Fruit fly (Drosophila melanogaster) whole organism, embryonic: Measurements from ENCODE around the gene CG33160.

Experiments used
- BEAF-32 ChIP-seq: fragments of 200-800 bp; sonication (Bioruptor generic); optimal IDR thresholded peaks from 3 replicates; lab custom pipeline; 2017; ENCODE audit warnings: missing biosample characterization, missing genetic modification characterization, mild to moderate bottlenecking, moderate library complexity, missing genetic modification reagents
- CG10979 ChIP-seq: fragments of 200-800 bp; sonication (Bioruptor generic); optimal IDR thresholded peaks from 2 replicates; lab custom pipeline; 2018; ENCODE audit warnings: missing biosample characterization, mild to moderate bottlenecking, missing genetic modification characterization, moderate library complexity
- CG11723 ChIP-seq: fragments of 200-800 bp; sonication (Bioruptor generic); optimal IDR thresholded peaks from 2 replicates; lab custom pipeline; 2017; ENCODE audit warnings: missing biosample characterization, mild to moderate bottlenecking, missing genetic modification characterization
- CG13287 ChIP-seq: fragments of 200-800 bp; sonication (Bioruptor generic); IDR thresholded peaks from 2 replicates; pipeline ENCODE4 v1.3.6; 2022; ENCODE audit warnings: missing biosample characterization, missing genetic modification characterization; ENCODE audit not compliant: partially characterized antibody
- CG13296 ChIP-seq: fragments of 200-800 bp; sonication (Bioruptor generic); optimal IDR thresholded peaks from 3 replicates; lab custom pipeline; 2018; ENCODE audit warnings: missing biosample characterization, mild to moderate bottlenecking, missing genetic modification characterization
- CG14441 ChIP-seq: fragments of 200-800 bp; sonication (Bioruptor generic); IDR thresholded peaks from 2 replicates; pipeline ENCODE4 v1.3.6; 2022; ENCODE audit warnings: missing biosample characterization, missing genetic modification characterization
- CG15269 ChIP-seq: fragments of 200-800 bp; sonication (Bioruptor generic); optimal IDR thresholded peaks from 2 replicates; lab custom pipeline; 2018; ENCODE audit warnings: missing biosample characterization, mild to moderate bottlenecking, missing genetic modification characterization, moderate library complexity
- CG15514 ChIP-seq: fragments of 200-800 bp; sonication (Bioruptor generic); optimal IDR thresholded peaks from 3 replicates; lab custom pipeline; 2017; ENCODE audit warnings: missing biosample characterization, missing genetic modification characterization, mild to moderate bottlenecking, moderate library complexity, missing genetic modification reagents
- CG15601 ChIP-seq: fragments of 200-800 bp; sonication (Bioruptor generic); optimal IDR thresholded peaks from 3 replicates; lab custom pipeline; 2019; ENCODE audit warnings: missing biosample characterization, mild to moderate bottlenecking, missing genetic modification characterization, moderate library complexity
- CG17328 ChIP-seq: fragments of 200-800 bp; sonication (Bioruptor generic); IDR thresholded peaks from 2 replicates; pipeline ENCODE4 v1.3.6; 2022; ENCODE audit warnings: missing biosample characterization, missing genetic modification characterization
- CG17829 ChIP-seq: fragments of 200-800 bp; optimal IDR thresholded peaks from 2 replicates; lab custom pipeline; 2019; ENCODE audit warnings: missing biosample characterization, mild to moderate bottlenecking, missing genetic modification characterization, moderate library complexity
- CG2116 ChIP-seq: fragments of 200-800 bp; sonication (Bioruptor generic); optimal IDR thresholded peaks from 3 replicates; lab custom pipeline; 2018; ENCODE audit warnings: missing biosample characterization, mild to moderate bottlenecking, missing genetic modification characterization
- CG2875 ChIP-seq: fragments of 200-800 bp; sonication (Bioruptor generic); optimal IDR thresholded peaks from 2 replicates; lab custom pipeline; 2017; ENCODE audit warnings: missing biosample characterization, mild to moderate bottlenecking, missing genetic modification characterization, missing genetic modification reagents
- CG31365 ChIP-seq: fragments of 200-800 bp; sonication (Bioruptor generic); optimal IDR thresholded peaks from 2 replicates; lab custom pipeline; 2018; ENCODE audit warnings: missing biosample characterization, mild to moderate bottlenecking, missing genetic modification characterization
- CG34376 ChIP-seq: fragments of 200-800 bp; sonication (Bioruptor generic); optimal IDR thresholded peaks from 2 replicates; lab custom pipeline; 2018; ENCODE audit warnings: missing biosample characterization, mild to moderate bottlenecking, missing genetic modification characterization
- CG4854 ChIP-seq: fragments of 200-800 bp; sonication (Bioruptor generic); optimal IDR thresholded peaks from 2 replicates; lab custom pipeline; 2016; ENCODE audit warnings: missing biosample characterization, missing genetic modification characterization, inconsistent platforms
- CG8478 ChIP-seq: fragments of >200 bp; optimal IDR thresholded peaks from 2 replicates; lab custom pipeline; 2018
- CTCF ChIP-seq: fragments of 200-800 bp; sonication (Bioruptor generic); optimal IDR thresholded peaks from 2 replicates; lab custom pipeline; 2017; ENCODE audit warnings: missing biosample characterization, mild to moderate bottlenecking, missing genetic modification characterization, moderate library complexity
- CkIIα-i1 ChIP-seq: fragments of 200-800 bp; sonication (Bioruptor generic); IDR thresholded peaks from 2 replicates; pipeline ENCODE4 v1.3.6; 2022; ENCODE audit warnings: missing biosample characterization, missing genetic modification characterization
- Dfd ChIP-seq, 2 experiments: fragments of >200 bp; optimal IDR thresholded peaks; 2 replicates each; lab custom pipeline; 2017; ENCODE audit warnings: missing biosample characterization in 2 of 2, missing genetic modification characterization in 2 of 2
- Dref ChIP-seq: fragments of 200-800 bp; sonication (Bioruptor generic); IDR thresholded peaks from 2 replicates; pipeline ENCODE4 v1.3.6; 2022; ENCODE audit warnings: missing biosample characterization, missing genetic modification characterization
- Ets65A ChIP-seq: fragments of 200-800 bp; sonication (Bioruptor generic); peaks from one replicate; lab custom pipeline; 2016; ENCODE audit warnings: missing biosample characterization, missing genetic modification characterization
- GATAe ChIP-seq: fragments of 200-800 bp; sonication (Bioruptor generic); conservative IDR thresholded peaks from 2 replicates; pipeline ENCODE4 v1.3.6; 2022; ENCODE audit warnings: missing biosample characterization, missing genetic modification characterization
- HLH54F ChIP-seq: fragments of 200-800 bp; sonication (Bioruptor generic); optimal IDR thresholded peaks from 3 replicates; lab custom pipeline; 2016; ENCODE audit warnings: missing biosample characterization, missing genetic modification characterization
- MESR4 ChIP-seq: fragments of 200-800 bp; sonication (Bioruptor generic); optimal IDR thresholded peaks from 2 replicates; lab custom pipeline; 2018; ENCODE audit warnings: missing biosample characterization, mild to moderate bottlenecking, missing genetic modification characterization, moderate library complexity
- Med ChIP-seq: fragments of 200-800 bp; sonication (Bioruptor generic); peaks from one replicate; lab custom pipeline; 2016; ENCODE audit warnings: missing biosample characterization, missing genetic modification characterization, mild to moderate bottlenecking, inconsistent platforms, moderate library complexity
- NK7.1 ChIP-seq: fragments of 200-800 bp; sonication (Bioruptor generic); optimal IDR thresholded peaks from 3 replicates; lab custom pipeline; 2016; ENCODE audit warnings: missing biosample characterization, missing genetic modification characterization
- Xrp1 ChIP-seq: fragments of 200-800 bp; sonication (Bioruptor generic); IDR thresholded peaks from 2 replicates; pipeline ENCODE4 v1.3.6; 2022; ENCODE audit warnings: missing biosample characterization, missing genetic modification characterization
- amos ChIP-seq: fragments of 200-800 bp; sonication (Bioruptor generic); IDR thresholded peaks from 2 replicates; pipeline ENCODE4 v1.3.6; 2022; ENCODE audit warnings: missing biosample characterization, missing genetic modification characterization; ENCODE audit not compliant: partially characterized antibody
- bigmax ChIP-seq: fragments of 200-800 bp; sonication (Bioruptor generic); optimal IDR thresholded peaks from 2 replicates; lab custom pipeline; 2018; ENCODE audit warnings: missing biosample characterization, mild to moderate bottlenecking, missing genetic modification characterization
- crc ChIP-seq: fragments of 200-800 bp; sonication (Bioruptor generic); optimal IDR thresholded peaks from 2 replicates; lab custom pipeline; 2016; ENCODE audit warnings: missing biosample characterization, missing genetic modification characterization
- crp ChIP-seq, 2 experiments: fragments of 200-800 bp; sonication (Bioruptor generic); optimal IDR thresholded peaks; 2 replicates in 1 of 2; 3 replicates in 1 of 2; lab custom pipeline; 2017; ENCODE audit warnings: missing biosample characterization in 2 of 2, missing genetic modification characterization in 2 of 2, mild to moderate bottlenecking in 1 of 2, moderate library complexity in 1 of 2
- dati ChIP-seq: fragments of 200-800 bp; sonication (Bioruptor generic); IDR thresholded peaks from 2 replicates; pipeline ENCODE4 v1.3.6; 2022; ENCODE audit warnings: missing biosample characterization, missing genetic modification characterization
- dimm ChIP-seq: fragments of 200-800 bp; sonication (Bioruptor generic); IDR thresholded peaks from 2 replicates; pipeline ENCODE4 v1.3.6; 2022; ENCODE audit warnings: missing biosample characterization, missing genetic modification characterization
- fru ChIP-seq: fragments of >200 bp; optimal IDR thresholded peaks from 2 replicates; lab custom pipeline; 2017
- fu2 ChIP-seq: fragments of 200-800 bp; sonication (Bioruptor generic); optimal IDR thresholded peaks from 2 replicates; lab custom pipeline; 2016; ENCODE audit warnings: missing biosample characterization, missing genetic modification characterization
- hb ChIP-seq: fragments of 200-800 bp; sonication (Bioruptor generic); IDR thresholded peaks from 3 replicates; pipeline ENCODE4 v1.3.6; 2022; ENCODE audit warnings: missing biosample characterization, missing genetic modification characterization; ENCODE audit not compliant: partially characterized antibody
- kni ChIP-seq: fragments of 200-800 bp; sonication (Bioruptor generic); optimal IDR thresholded peaks from 3 replicates; lab custom pipeline; 2017; ENCODE audit warnings: mild to moderate bottlenecking, missing biosample characterization, missing genetic modification reagents, missing genetic modification characterization
- lbe ChIP-seq: fragments of 200-800 bp; sonication (Bioruptor generic); optimal IDR thresholded peaks from 2 replicates; lab custom pipeline; 2016; ENCODE audit warnings: missing biosample characterization, mild to moderate bottlenecking, missing genetic modification characterization
- otp ChIP-seq: fragments of 200-800 bp; sonication (Bioruptor generic); IDR thresholded peaks from 3 replicates; pipeline ENCODE4, ENCODE4 v1.3.6; 2022; ENCODE audit warnings: missing biosample characterization, missing genetic modification characterization
- pfk ChIP-seq: fragments of 200-800 bp; sonication (Bioruptor generic); optimal IDR thresholded peaks from 2 replicates; lab custom pipeline; 2018; ENCODE audit warnings: missing biosample characterization, mild to moderate bottlenecking, missing genetic modification characterization, moderate library complexity
- pzg ChIP-seq: fragments of 200-800 bp; sonication (Bioruptor generic); optimal IDR thresholded peaks from 3 replicates; lab custom pipeline; 2018; ENCODE audit warnings: missing biosample characterization, mild to moderate bottlenecking, missing genetic modification characterization, moderate library complexity
- rib ChIP-seq: fragments of 200-800 bp; sonication (Bioruptor generic); IDR thresholded peaks from 2 replicates; pipeline ENCODE4 v1.3.6; 2022; ENCODE audit warnings: missing biosample characterization, missing genetic modification characterization
- seq ChIP-seq: fragments of 200-800 bp; sonication (Bioruptor generic); IDR thresholded peaks from 2 replicates; pipeline ENCODE4 v1.3.6; 2022; ENCODE audit warnings: missing biosample characterization, missing genetic modification characterization
- sr ChIP-seq: fragments of 200-800 bp; sonication (Bioruptor generic); IDR thresholded peaks from 3 replicates; pipeline ENCODE4 v1.3.6; 2022; ENCODE audit warnings: missing biosample characterization, missing genetic modification characterization
- stc ChIP-seq: fragments of 200-800 bp; sonication (Bioruptor generic); IDR thresholded peaks from 2 replicates; pipeline ENCODE4 v1.3.6; 2022; ENCODE audit warnings: missing biosample characterization, missing genetic modification characterization
- tio ChIP-seq: fragments of 200-800 bp; sonication (Bioruptor generic); optimal IDR thresholded peaks from 2 replicates; lab custom pipeline; 2017; ENCODE audit warnings: missing biosample characterization, missing genetic modification characterization, inconsistent platforms
- unc-4 ChIP-seq: fragments of 200-800 bp; sonication (Bioruptor generic); IDR thresholded peaks from 2 replicates; pipeline ENCODE4 v1.3.6; 2022; ENCODE audit warnings: missing biosample characterization, missing genetic modification characterization; ENCODE audit not compliant: partially characterized antibody
- unpg ChIP-seq: fragments of 200-800 bp; sonication (Bioruptor generic); optimal IDR thresholded peaks from 3 replicates; lab custom pipeline; 2018; ENCODE audit warnings: missing biosample characterization, mild to moderate bottlenecking, missing genetic modification characterization, moderate library complexity
- vvl ChIP-seq: fragments of 200-800 bp; sonication (Bioruptor generic); IDR thresholded peaks from 2 replicates; pipeline ENCODE4 v1.3.6; 2022; ENCODE audit warnings: missing biosample characterization, missing genetic modification characterization
- zen2 ChIP-seq: fragments of 200-800 bp; sonication (Bioruptor generic); IDR thresholded peaks from 3 replicates; pipeline ENCODE4 v1.3.6; 2022; ENCODE audit warnings: missing biosample characterization, missing genetic modification characterization; ENCODE audit not compliant: partially characterized antibody

The CG33160 gene

dm6 chr3L:3192912-3193311 lies 13.3 kb downstream of the CG33160 start, which contains the start of gene Hsp83 (continued):
- TF ChIP-seq otp (GFP tag; lab: Robert Waterston, UW): peak; percentile 98
- peak; percentile 92 for TF ChIP-seq seq (GFP tag; lab: Robert Waterston, UW)
- TF ChIP-seq CTCF: peak; percentile 80
- no peak for TF ChIP-seq CG8478 (lab: Kevin White, UChicago)
- peak; percentile 100 for TF ChIP-seq Med (GFP tag; lab: Kevin White, UChicago)
- peak; percentile 99 for TF ChIP-seq kni (GFP tag; lab: Kevin White, UChicago)
- peak; percentile 92 for TF ChIP-seq MESR4 (GFP tag; lab: Kevin White, UChicago)
- peak; percentile 99 for TF ChIP-seq CG13296 (GFP tag; lab: Kevin White, UChicago)
- TF ChIP-seq rib (GFP tag; lab: Robert Waterston, UW): peak; percentile 83
- peak; percentile 94 for TF ChIP-seq unpg (GFP tag; lab: Kevin White, UChicago)
- TF ChIP-seq HLH54F (GFP tag; lab: Kevin White, UChicago): peak; percentile 88
- TF ChIP-seq CG17328 (GFP tag; lab: Robert Waterston, UW): peak; percentile 96
- peak; percentile 96 for TF ChIP-seq stc (GFP tag; lab: Robert Waterston, UW)
- TF ChIP-seq NK7.1 (GFP tag; lab: Kevin White, UChicago): peak; percentile 95
- peak; percentile 26; the same call in 1 of the 2 replicates for TF ChIP-seq CkIIα-i1
- TF ChIP-seq fu2 (GFP tag; lab: Kevin White, UChicago): peak; percentile 86
- peak; percentile 94 for TF ChIP-seq crc (GFP tag; lab: Kevin White, UChicago)
- no peak for TF ChIP-seq fru (lab: Kevin White, UChicago)
- TF ChIP-seq Dfd (GFP tag; optimal IDR thresholded peaks at IDR 0.05; lab: Kevin White, UChicago): no peak
- TF ChIP-seq bigmax: peak; percentile 91
- TF ChIP-seq CG34376 (GFP tag; lab: Kevin White, UChicago): peak; percentile 100
- peak; percentile 93 for TF ChIP-seq CG15601 (tag; lab: Kevin White, UChicago)
- peak; percentile 96 for TF ChIP-seq sr
- TF ChIP-seq CG17829 (tag; lab: Kevin White, UChicago): peak; percentile 90
- no peak; the same call in 1 of the 2 replicates for TF ChIP-seq GATAe (GFP tag; lab: Robert Waterston, UW)
- TF ChIP-seq CG4854 (GFP tag; lab: Kevin White, UChicago): peak; percentile 95
- peak; percentile 95 for TF ChIP-seq CG31365 (tag; lab: Kevin White, UChicago)
- peak; percentile 92 for TF ChIP-seq pfk (GFP tag; lab: Kevin White, UChicago)
- peak; percentile 98 for TF ChIP-seq CG11723 (GFP tag; lab: Kevin White, UChicago)
- peak; percentile 71 for TF ChIP-seq Xrp1 (GFP tag; lab: Robert Waterston, UW)
- peak; percentile 97 for TF ChIP-seq vvl (GFP tag; lab: Robert Waterston, UW)
- peak; percentile 75 for TF ChIP-seq tio (GFP tag; lab: Kevin White, UChicago)

dm6 chr3L:3192333-3192894 lies 13.7 kb downstream of the CG33160 start, which contains the start of gene CG14965:
Gene CG14965, minus strand, starts transcription at chr3L:3192491.
- TF ChIP-seq BEAF-32 (GFP tag; lab: Kevin White, UChicago) (peak; percentile 95), CG2875 (GFP tag; lab: Kevin White, UChicago) (no peak), lbe (no peak), Dref (GFP tag; lab: Robert Waterston, UW) (peak; percentile 84), pzg (GFP tag; lab: Kevin White, UChicago) (peak; percentile 64), amos (peak; percentile 87), Ets65A (GFP tag; lab: Kevin White, UChicago) (peak; percentile 73), hb (GFP tag; lab: Robert Waterston, UW) (peak; percentile 87), crp (GFP tag; optimal IDR thresholded peaks at IDR 0.05; lab: Kevin White, UChicago) (peak in 1 of 2 experiments; percentile 81), CG2116 (GFP tag; lab: Kevin White, UChicago) (peak; percentile 80), CG14441 (peak; percentile 36; the same call in 1 of the 2 replicates), CG13287 (GFP tag; lab: Robert Waterston, UW) (peak; percentile 94), CG15514 (GFP tag; lab: Kevin White, UChicago) (peak; percentile 99), zen2 (peak; percentile 56; the same call in 1 of the 3 replicates), CG15269 (tag; lab: Kevin White, UChicago) (no peak), CG10979 (tag; lab: Kevin White, UChicago) (no peak), dimm (GFP tag; lab: Robert Waterston, UW) (no peak), dati (no peak), unc-4 (GFP tag; lab: Robert Waterston, UW) (peak; percentile 95)
